Fruit fly (Drosophila melanogaster) whole organism, pupa: ENCODE results near the gene Rrp47.

Experiments used
- CG10348 ChIP-seq: fragments of 200-800 bp; sonication (Bioruptor generic); IDR thresholded peaks from 2 replicates; pipeline ENCODE4 v1.3.6; 2022; ENCODE audit warnings: missing biosample characterization, missing genetic modification characterization
- CG13204 ChIP-seq: fragments of 200-800 bp; sonication (Bioruptor generic); optimal IDR thresholded peaks from 2 replicates; lab custom pipeline; 2018; ENCODE audit warnings: missing biosample characterization, mild to moderate bottlenecking, missing genetic modification characterization, moderate library complexity
- CG14655 ChIP-seq: fragments of 200-800 bp; sonication (Bioruptor generic); optimal IDR thresholded peaks from 3 replicates; lab custom pipeline; 2017; ENCODE audit warnings: mild to moderate bottlenecking, missing biosample characterization, missing genetic modification reagents, missing genetic modification characterization
- CG32121 ChIP-seq: fragments of 200-800 bp; sonication (Bioruptor generic); IDR thresholded peaks from 2 replicates; pipeline ENCODE4 v1.3.6; 2022; ENCODE audit warnings: missing biosample characterization, missing genetic modification characterization
- CG8159 ChIP-seq: fragments of 200-800 bp; sonication (Bioruptor generic); optimal IDR thresholded peaks from 3 replicates; lab custom pipeline; 2018; ENCODE audit warnings: missing biosample characterization, mild to moderate bottlenecking, missing genetic modification characterization, moderate library complexity
- CG8301 ChIP-seq: fragments of 200-800 bp; sonication (Bioruptor generic); optimal IDR thresholded peaks from 2 replicates; lab custom pipeline; 2018; ENCODE audit warnings: missing biosample characterization, mild to moderate bottlenecking, missing genetic modification characterization
- CG9948 ChIP-seq: fragments of 200-800 bp; sonication (Bioruptor generic); optimal IDR thresholded peaks from 2 replicates; lab custom pipeline; 2018; ENCODE audit warnings: missing biosample characterization, mild to moderate bottlenecking, missing genetic modification characterization, moderate library complexity
- D1 ChIP-seq: fragments of 200-800 bp; sonication (Bioruptor generic); optimal IDR thresholded peaks from 2 replicates; lab custom pipeline; 2018; ENCODE audit warnings: missing biosample characterization, mild to moderate bottlenecking, missing genetic modification characterization, moderate library complexity
- EcR ChIP-seq: fragments of 200-800 bp; sonication (Bioruptor generic); optimal IDR thresholded peaks from 3 replicates; lab custom pipeline; 2019; ENCODE audit warnings: missing biosample characterization, missing genetic modification characterization, mild to moderate bottlenecking, moderate library complexity, missing genetic modification reagents
- Ets98B ChIP-seq: fragments of 200-800 bp; sonication (Bioruptor generic); IDR thresholded peaks from 2 replicates; pipeline ENCODE4 v1.3.6; 2022; ENCODE audit warnings: missing biosample characterization, missing genetic modification characterization
- Snoo ChIP-seq: fragments of 200-800 bp; sonication (Bioruptor generic); optimal IDR thresholded peaks from 3 replicates; lab custom pipeline; 2017; ENCODE audit warnings: missing biosample characterization, mild to moderate bottlenecking, missing genetic modification characterization, inconsistent platforms
- fd96Ca ChIP-seq: fragments of 200-800 bp; sonication (Bioruptor generic); IDR thresholded peaks from 3 replicates; pipeline ENCODE4 v1.3.6; 2022; ENCODE audit warnings: missing biosample characterization, missing genetic modification characterization
- rn ChIP-seq: fragments of 200-800 bp; sonication (Bioruptor generic); IDR thresholded peaks from 2 replicates; pipeline ENCODE4 v1.3.6; 2022; ENCODE audit warnings: missing biosample characterization, missing genetic modification characterization

DNA sequence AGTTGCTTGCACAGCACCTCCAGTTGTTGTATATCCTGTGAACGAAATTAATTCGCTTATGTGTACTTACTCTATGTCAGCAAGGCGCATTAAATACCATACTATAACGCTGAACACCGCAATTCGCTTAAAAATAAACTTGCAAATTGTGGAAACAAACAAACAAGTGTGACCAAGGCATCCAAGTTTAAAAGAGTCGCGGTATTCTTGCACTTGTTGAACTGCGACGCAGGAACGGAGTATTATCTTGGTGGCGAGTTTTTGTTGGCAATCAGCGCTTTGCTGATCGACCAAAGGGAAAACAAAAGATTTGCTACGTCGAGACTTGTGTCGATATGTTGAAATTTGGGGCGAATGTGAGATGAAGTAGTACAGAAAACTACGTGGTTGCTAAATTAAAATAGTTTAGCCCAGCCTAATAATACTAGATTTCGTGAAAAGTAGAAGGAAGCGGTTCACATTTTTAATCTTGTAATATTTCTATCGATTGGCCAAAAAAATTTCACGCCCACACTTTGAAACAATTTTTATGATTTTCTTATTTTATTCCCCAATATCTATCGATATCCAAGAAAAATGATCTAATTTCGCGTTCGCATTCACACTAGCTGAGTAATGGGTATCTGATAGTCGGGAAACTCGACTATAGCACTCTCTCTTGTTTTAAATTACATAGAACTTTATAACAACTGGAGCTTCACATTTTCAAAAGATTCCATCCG lies 11.0 kb upstream of the Rrp47 start, which contains the start of gene Ranbp16:
- no peak for TF ChIP-seq EcR (GFP tag; lab: Kevin White, UChicago)
- no peak for TF ChIP-seq D1 (tag; lab: Kevin White, UChicago)
- TF ChIP-seq CG9948 (tag; lab: Kevin White, UChicago), result no peak
- TF ChIP-seq CG32121 (GFP tag; lab: Robert Waterston, UW), result no peak
- no peak for TF ChIP-seq CG13204 (GFP tag; lab: Kevin White, UChicago)
- TF ChIP-seq Snoo (tag; lab: Kevin White, UChicago), result no peak
- TF ChIP-seq CG8159 (tag; lab: Kevin White, UChicago), result no peak
- TF ChIP-seq rn (GFP tag; lab: Robert Waterston, UW), result no peak
- no peak for TF ChIP-seq CG10348 (GFP tag; lab: Robert Waterston, UW)
- no peak for TF ChIP-seq CG14655 (GFP tag; lab: Kevin White, UChicago)
- no peak for TF ChIP-seq fd96Ca (GFP tag; lab: Robert Waterston, UW)
- no peak for TF ChIP-seq Ets98B (GFP tag; lab: Robert Waterston, UW)
- TF ChIP-seq CG8301 (tag; lab: Kevin White, UChicago), result no peak
